Fruit fly (Drosophila melanogaster): ENCODE measurements around the gene Cpr64Aa.

The Cpr64Aa gene

DNA sequence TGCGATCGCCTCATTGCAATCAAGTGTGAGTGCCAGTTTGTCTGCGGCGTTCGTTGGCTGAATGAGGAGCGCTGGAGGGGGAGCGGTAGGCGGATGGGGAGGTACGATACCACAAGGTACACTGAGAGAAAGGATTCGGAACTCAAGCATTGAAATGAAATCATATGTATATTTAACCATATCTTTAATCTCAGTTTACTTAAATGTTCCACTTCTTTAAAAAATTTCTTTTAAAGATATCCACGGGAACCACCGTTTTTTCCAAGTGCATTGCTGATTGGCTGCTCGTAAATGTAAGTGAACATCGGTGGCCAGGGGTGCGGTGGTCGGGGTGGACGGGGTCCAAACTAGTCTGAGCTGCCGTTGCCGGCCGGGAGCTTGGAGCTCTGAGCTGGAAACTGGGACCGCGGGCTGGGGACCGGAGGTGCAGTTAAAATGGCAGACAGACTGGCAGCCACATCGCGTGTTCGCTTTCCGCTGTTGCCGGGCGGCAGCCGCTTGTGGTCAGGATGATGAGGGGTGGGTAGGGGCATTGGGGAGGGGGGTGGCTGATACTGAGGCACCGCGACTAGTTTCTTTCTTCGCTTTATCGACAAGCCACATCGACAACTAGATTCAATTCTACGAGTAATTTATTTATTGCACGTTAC lies 19.3 kb upstream of the Cpr64Aa start (continued):
- TF ChIP-seq CG2678 (tag; optimal IDR thresholded peaks at IDR 0.05) = peak; percentile 97
- TF ChIP-seq fd96Cb (tag; optimal IDR thresholded peaks at IDR 0.05) = peak; percentile 96
- TF ChIP-seq CG8388 (GFP tag; optimal IDR thresholded peaks at IDR 0.05) = peak; percentile 97
- peak; percentile 95 for TF ChIP-seq CG1024 (GFP tag; IDR thresholded peaks at IDR 0.05)
- TF ChIP-seq CG2889 (GFP tag; IDR thresholded peaks at IDR 0.05) = peak; percentile 91
- peak; percentile 96 for TF ChIP-seq CG11723 (GFP tag; optimal IDR thresholded peaks at IDR 0.05)
- peak; percentile 74 for TF ChIP-seq CG12744 (GFP tag; optimal IDR thresholded peaks at IDR 0.05)
- peak; percentile 95 for TF ChIP-seq wor (GFP tag; IDR thresholded peaks at IDR 0.05)
- TF ChIP-seq Sry-β (GFP tag; optimal IDR thresholded peaks at IDR 0.05) = peak; percentile 57
- TF ChIP-seq slou (GFP tag; optimal IDR thresholded peaks at IDR 0.05) = peak; percentile 49
- TF ChIP-seq CG6813 (GFP tag; optimal IDR thresholded peaks at IDR 0.05) = peak; percentile 95
- TF ChIP-seq CG18764 (GFP tag; optimal IDR thresholded peaks at IDR 0.05) = peak; percentile 92
- peak; percentile 92 for TF ChIP-seq CG43689 (GFP tag; IDR thresholded peaks at IDR 0.05)
- TF ChIP-seq Drgx (GFP tag; IDR thresholded peaks at IDR 0.05) = peak; percentile 99
- peak; percentile 98 for TF ChIP-seq CG10979 (tag; optimal IDR thresholded peaks at IDR 0.05)
- TF ChIP-seq D (optimal IDR thresholded peaks at IDR 0.05) = no peak
- TF ChIP-seq D (GFP tag; optimal IDR thresholded peaks at IDR 0.05) = peak; percentile 97
- peak; percentile 86 for TF ChIP-seq CG4360 (GFP tag; IDR thresholded peaks at IDR 0.05)
- TF ChIP-seq CG13624 (GFP tag; optimal IDR thresholded peaks at IDR 0.05) = peak; percentile 90
- no peak for TF ChIP-seq knrl (GFP tag; IDR thresholded peaks at IDR 0.05; ENCODE audit: partially characterized antibody)
- peak; percentile 92 for TF ChIP-seq ssp (GFP tag; IDR thresholded peaks at IDR 0.05)
- peak; percentile 98 for TF ChIP-seq chm (GFP tag; IDR thresholded peaks at IDR 0.05)
- peak; percentile 97 for TF ChIP-seq stc (GFP tag; IDR thresholded peaks at IDR 0.05)
- peak; percentile 94 for TF ChIP-seq Side (GFP tag; optimal IDR thresholded peaks at IDR 0.05)
- TF ChIP-seq tap (tag; optimal IDR thresholded peaks at IDR 0.05) = peak; percentile 94
- peak; percentile 85 for TF ChIP-seq Nf-YC (tag; optimal IDR thresholded peaks at IDR 0.05)
- TF ChIP-seq gt (GFP tag; IDR thresholded peaks at IDR 0.05) = peak; percentile 94
- TF ChIP-seq Dp (GFP tag; optimal IDR thresholded peaks at IDR 0.05) = peak; percentile 7
- TF ChIP-seq odd (GFP tag; optimal IDR thresholded peaks at IDR 0.05) = peak; percentile 95
- peak; percentile 67 for TF ChIP-seq emc (GFP tag; optimal IDR thresholded peaks at IDR 0.05)
- peak; percentile 98 for TF ChIP-seq zfh1 (GFP tag; IDR thresholded peaks at IDR 0.05)
- no peak for TF ChIP-seq CG15479 (GFP tag; optimal IDR thresholded peaks at IDR 0.05)
- TF ChIP-seq YL-1 (GFP tag; optimal IDR thresholded peaks at IDR 0.05) = peak; percentile 83
- peak; percentile 42 for TF ChIP-seq CG6765 (GFP tag; optimal IDR thresholded peaks at IDR 0.05)
- peak; percentile 88 for TF ChIP-seq CG10147 (GFP tag; optimal IDR thresholded peaks at IDR 0.05)
- no peak for TF ChIP-seq CG7963 (GFP tag; IDR thresholded peaks at IDR 0.05; ENCODE audit: partially characterized antibody)
- TF ChIP-seq CG18011 (GFP tag; optimal IDR thresholded peaks at IDR 0.05) = peak; percentile 74
- TF ChIP-seq Spps (tag; optimal IDR thresholded peaks at IDR 0.05) = peak; percentile 93
- TF ChIP-seq tx (GFP tag; optimal IDR thresholded peaks at IDR 0.05) = peak; percentile 94
- TF ChIP-seq Doc2 (GFP tag; IDR thresholded peaks at IDR 0.05) = peak; percentile 73; the same call in 1 of the 2 replicates
- TF ChIP-seq CG5180 (GFP tag; optimal IDR thresholded peaks at IDR 0.05) = peak; percentile 92
- TF ChIP-seq Scr (GFP tag; IDR thresholded peaks at IDR 0.05; ENCODE audit: partially characterized antibody) = no peak
- peak; percentile 91 for TF ChIP-seq CG17568 (GFP tag; optimal IDR thresholded peaks at IDR 0.05)
- TF ChIP-seq CG4617 (GFP tag; optimal IDR thresholded peaks at IDR 0.05; ENCODE audit: borderline replicate concordance) = peak; percentile 88
- peak; percentile 97 for TF ChIP-seq so (GFP tag; IDR thresholded peaks at IDR 0.05)
- TF ChIP-seq CG3065 (GFP tag; optimal IDR thresholded peaks at IDR 0.05) = peak; percentile 89
- peak; percentile 88 for TF ChIP-seq grn (GFP tag; optimal IDR thresholded peaks at IDR 0.05)
- peak; percentile 95 for TF ChIP-seq CG14014 (GFP tag; IDR thresholded peaks at IDR 0.05)
- peak; percentile 89 for TF ChIP-seq mam (GFP tag; optimal IDR thresholded peaks at IDR 0.05)
- TF ChIP-seq Xbp1 (GFP tag; optimal IDR thresholded peaks at IDR 0.05) = peak; percentile 97

All from whole organism, embryonic.